Fruit fly (Drosophila melanogaster): Measurements from ENCODE around the gene ATPsynG.

DNA sequence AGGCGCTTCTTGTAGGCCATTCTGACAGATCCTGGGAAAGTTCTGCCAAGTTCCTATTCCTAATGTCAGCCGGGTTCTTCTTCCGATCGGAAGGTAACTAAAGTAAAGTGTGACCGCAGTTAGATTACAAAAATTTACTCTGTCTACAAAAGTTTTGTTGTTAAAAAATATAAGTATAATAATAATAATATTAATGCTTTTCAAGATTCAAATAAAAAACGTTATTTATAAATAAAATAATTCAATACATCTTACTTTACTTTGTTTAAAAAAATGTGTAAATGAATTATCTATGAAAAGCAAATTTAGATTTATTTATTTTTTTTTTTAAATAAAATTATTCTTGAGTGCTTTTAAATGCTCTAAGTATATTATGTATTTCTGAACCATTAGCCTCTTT, 1.0 kb downstream of the ATPsynG start, which contains the start of gene abo:
- TF ChIP-seq gl (tag; optimal IDR thresholded peaks at IDR 0.05), result no peak
- no peak for TF ChIP-seq CG10348 (GFP tag; IDR thresholded peaks at IDR 0.05)
- TF ChIP-seq CG4496 (GFP tag; IDR thresholded peaks at IDR 0.05), result no peak
- TF ChIP-seq Pif1A (GFP tag; optimal IDR thresholded peaks at IDR 0.05), result no peak
- TF ChIP-seq CG8301 (tag; optimal IDR thresholded peaks at IDR 0.05), result no peak
- no peak for TF ChIP-seq D1 (tag; optimal IDR thresholded peaks at IDR 0.05)
- no peak for TF ChIP-seq CG8159 (tag; optimal IDR thresholded peaks at IDR 0.05)
- no peak for TF ChIP-seq Ets98B (GFP tag; IDR thresholded peaks at IDR 0.05)
- no peak for TF ChIP-seq CG12605 (GFP tag; IDR thresholded peaks at IDR 0.05)
- TF ChIP-seq fd96Ca (GFP tag; IDR thresholded peaks at IDR 0.05), result no peak
- TF ChIP-seq CG14655 (GFP tag; optimal IDR thresholded peaks at IDR 0.05), result no peak
- no peak for TF ChIP-seq EcR (GFP tag; optimal IDR thresholded peaks at IDR 0.05)
- TF ChIP-seq Snoo (tag; optimal IDR thresholded peaks at IDR 0.05), result no peak

Data from whole organism, pupa.